Worm (Caenorhabditis elegans) whole organism, L4 larva: ENCODE data around the gene C27C12.1.

ENCODE experiments used
- D1046.2 ChIP-seq: fragments of 200-800 bp; sonication (Bioruptor generic); IDR thresholded peaks from 2 replicates; pipeline ENCODE4 v1.3.6; 2022; ENCODE audit warnings: missing genetic modification characterization, missing compliant biosample characterization
- F10B5.3 ChIP-seq: sonication (generic microtip); optimal IDR thresholded peaks from 2 replicates; lab custom pipeline; 2016; ENCODE audit warnings: mild to moderate bottlenecking, missing genetic modification characterization, missing compliant biosample characterization
- F44E2.7 ChIP-seq: fragments of 200-800 bp; sonication (Bioruptor generic); IDR thresholded peaks from 2 replicates; pipeline ENCODE4 v2.1.2; 2022; ENCODE audit warnings: missing genetic modification characterization, missing compliant biosample characterization
- F49E8.2 ChIP-seq: sonication (generic microtip); optimal IDR thresholded peaks from 2 replicates; lab custom pipeline; 2016; ENCODE audit warnings: missing compliant biosample characterization, mild to moderate bottlenecking, missing genetic modification characterization, borderline replicate concordance
- Y48G9A.11 ChIP-seq: fragments of 200-800 bp; sonication (Bioruptor generic); IDR thresholded peaks from 2 replicates; pipeline ENCODE4 v1.3.6; 2022; ENCODE audit warnings: missing genetic modification reagents, missing genetic modification characterization, missing compliant biosample characterization
- ZK337.2 ChIP-seq: fragments of 200-800 bp; sonication (Bioruptor generic); IDR thresholded peaks from 2 replicates; pipeline ENCODE4 v1.3.6; 2022; ENCODE audit warnings: missing genetic modification reagents, missing genetic modification characterization, missing compliant biosample characterization
- aly-2 ChIP-seq: sonication (generic microtip); optimal IDR thresholded peaks from 2 replicates; lab custom pipeline; 2018; ENCODE audit warnings: missing biosample characterization, missing genetic modification characterization
- arid-1 ChIP-seq: fragments of 200-800 bp; sonication (Bioruptor generic); conservative IDR thresholded peaks from 2 replicates; pipeline ENCODE4 v1.3.6; 2022; ENCODE audit warnings: missing genetic modification reagents, missing genetic modification characterization, missing compliant biosample characterization
- ces-1 ChIP-seq: fragments of 150-350 bp; sonication (generic microtip); optimal IDR thresholded peaks from 4 replicates; lab custom pipeline; 2014; ENCODE audit warnings: missing biosample characterization, missing genetic modification reagents, missing genetic modification characterization
- cey-2 ChIP-seq: sonication (generic microtip); optimal IDR thresholded peaks from 3 replicates; lab custom pipeline; 2017; ENCODE audit warnings: missing genetic modification characterization, mild to moderate bottlenecking, missing compliant biosample characterization, antibody characterized with exemption, borderline replicate concordance; ENCODE audit not compliant: insufficient read depth
- daf-8 ChIP-seq: fragments of 200-800 bp; sonication (Bioruptor generic); IDR thresholded peaks from 2 replicates; pipeline ENCODE4 v1.3.6; 2022; ENCODE audit warnings: missing genetic modification characterization, missing compliant biosample characterization
- dmd-8 ChIP-seq: fragments of 200-800 bp; sonication (Bioruptor generic); IDR thresholded peaks from 2 replicates; pipeline ENCODE4 v1.3.6; 2022; ENCODE audit warnings: missing genetic modification characterization, missing compliant biosample characterization
- dmd-9 ChIP-seq: fragments of 200-800 bp; sonication (Bioruptor generic); IDR thresholded peaks from 2 replicates; pipeline ENCODE4 v1.3.6; 2022; ENCODE audit warnings: missing genetic modification reagents, missing genetic modification characterization, missing compliant biosample characterization
- duxl-1 ChIP-seq: sonication (generic microtip); optimal IDR thresholded peaks from 2 replicates; lab custom pipeline; 2016; ENCODE audit warnings: mild to moderate bottlenecking, missing genetic modification characterization, moderate library complexity, missing compliant biosample characterization; ENCODE audit not compliant: poor library complexity
- egl-27 ChIP-seq: sonication (generic microtip); optimal IDR thresholded peaks from 3 replicates; lab custom pipeline; 2017; ENCODE audit warnings: missing biosample characterization, missing genetic modification reagents, missing genetic modification characterization
- fkh-10 ChIP-seq: fragments of 150-350 bp; optimal IDR thresholded peaks from 2 replicates; lab custom pipeline; 2014; ENCODE audit warnings: missing biosample characterization, missing genetic modification reagents, missing genetic modification characterization
- hmg-1.1 ChIP-seq: fragments of 200-800 bp; sonication (Bioruptor generic); IDR thresholded peaks from 2 replicates; pipeline ENCODE4 v1.3.6; 2022; ENCODE audit warnings: missing genetic modification reagents, missing genetic modification characterization, missing compliant biosample characterization
- lim-7 ChIP-seq: fragments of 200-800 bp; sonication (Bioruptor generic); IDR thresholded peaks from 2 replicates; pipeline ENCODE4 v1.3.6; 2022; ENCODE audit warnings: missing genetic modification characterization, missing compliant biosample characterization
- lin-15B ChIP-seq: fragments of 150-350 bp; sonication (generic microtip); optimal IDR thresholded peaks from 3 replicates; lab custom pipeline; 2014; ENCODE audit warnings: missing biosample characterization, missing genetic modification characterization
- lin-29 ChIP-seq: fragments of 200-800 bp; sonication (Bioruptor generic); IDR thresholded peaks from 2 replicates; pipeline ENCODE4 v1.3.6; 2022; ENCODE audit warnings: missing genetic modification reagents, missing genetic modification characterization, missing compliant biosample characterization
- lin-38 ChIP-seq: fragments of 200-800 bp; sonication (Bioruptor generic); IDR thresholded peaks from 2 replicates; pipeline ENCODE4 v1.3.6; 2022; ENCODE audit warnings: missing genetic modification reagents, missing genetic modification characterization, missing compliant biosample characterization
- lir-3 ChIP-seq: sonication (generic microtip); optimal IDR thresholded peaks from 2 replicates; lab custom pipeline; 2016; ENCODE audit warnings: mild to moderate bottlenecking, missing genetic modification characterization, missing compliant biosample characterization
- mdl-1 ChIP-seq, 2 experiments: fragments of 150-350 bp in 1 of 2; sonication (generic microtip) in 1 of 2; optimal IDR thresholded peaks; 2 replicates each; lab custom pipeline; 2014 to 2017; ENCODE audit warnings: missing biosample characterization in 2 of 2, missing genetic modification characterization in 2 of 2
- mxl-2 ChIP-seq: fragments of 200-800 bp; sonication (Bioruptor generic); conservative IDR thresholded peaks from 2 replicates; pipeline ENCODE4 v1.3.6; 2022; ENCODE audit warnings: missing genetic modification reagents, missing genetic modification characterization, missing compliant biosample characterization
- nhr-102 ChIP-seq: sonication (generic microtip); optimal IDR thresholded peaks from 2 replicates; lab custom pipeline; 2016; ENCODE audit warnings: mild to moderate bottlenecking, missing genetic modification characterization, moderate library complexity, missing compliant biosample characterization
- nhr-237 ChIP-seq: sonication (generic microtip); optimal IDR thresholded peaks from 2 replicates; lab custom pipeline; 2017; ENCODE audit warnings: missing biosample characterization, missing genetic modification characterization
- nhr-28 ChIP-seq: fragments of 150-350 bp; optimal IDR thresholded peaks from 2 replicates; lab custom pipeline; 2014; ENCODE audit warnings: missing biosample characterization, missing genetic modification characterization
- nhr-42 ChIP-seq: fragments of 200-800 bp; sonication (Bioruptor generic); IDR thresholded peaks from 2 replicates; pipeline ENCODE4 v1.3.6; 2022; ENCODE audit warnings: missing genetic modification characterization, missing compliant biosample characterization
- nhr-6 ChIP-seq: fragments of 150-350 bp; optimal IDR thresholded peaks from 2 replicates; lab custom pipeline; 2014; ENCODE audit warnings: missing biosample characterization, missing genetic modification characterization
- pha-4 ChIP-seq, 2 experiments: fragments of 150-350 bp in 1 of 2; fragments of 200-800 bp in 1 of 2; sonication (Bioruptor generic) in 1 of 2; IDR thresholded peaks in 1 of 2; optimal IDR thresholded peaks in 1 of 2; 2 replicates each; pipeline versions ENCODE4 v1.3.6 to Lab custom; 2014 to 2022; ENCODE audit warnings: missing genetic modification characterization in 2 of 2, missing genetic modification reagents in 2 of 2, missing biosample characterization in 1 of 2, missing compliant biosample characterization in 1 of 2
- php-3 ChIP-seq: fragments of 200-800 bp; sonication (Bioruptor generic); IDR thresholded peaks from 2 replicates; pipeline ENCODE4 v1.3.6; 2022; ENCODE audit warnings: missing genetic modification reagents, missing genetic modification characterization, missing compliant biosample characterization
- pqm-1 ChIP-seq: sonication (generic microtip); optimal IDR thresholded peaks from 2 replicates; lab custom pipeline; 2017; ENCODE audit warnings: missing biosample characterization, missing genetic modification characterization
- saeg-2 ChIP-seq: fragments of 200-800 bp; sonication (Bioruptor generic); IDR thresholded peaks from 2 replicates; pipeline ENCODE4 v1.3.6; 2022; ENCODE audit warnings: missing genetic modification reagents, missing genetic modification characterization, missing compliant biosample characterization
- snpc-4 ChIP-seq: fragments of 150-350 bp; optimal IDR thresholded peaks from 2 replicates; lab custom pipeline; 2014; ENCODE audit warnings: missing biosample characterization, missing genetic modification characterization
- spr-1 ChIP-seq: sonication (generic microtip); optimal IDR thresholded peaks from 2 replicates; lab custom pipeline; 2016; ENCODE audit warnings: mild to moderate bottlenecking, missing genetic modification characterization, missing compliant biosample characterization
- tag-97 ChIP-seq: fragments of 200-800 bp; sonication (Bioruptor generic); IDR thresholded peaks from 2 replicates; pipeline ENCODE4 v1.3.6; 2022; ENCODE audit warnings: missing genetic modification characterization, missing compliant biosample characterization
- tra-1 ChIP-seq: fragments of 200-800 bp; sonication (Bioruptor generic); IDR thresholded peaks from 2 replicates; pipeline ENCODE4 v1.3.6; 2022; ENCODE audit warnings: missing genetic modification reagents, missing genetic modification characterization, missing compliant biosample characterization
- unc-130 ChIP-seq: sonication (generic microtip); optimal IDR thresholded peaks from 2 replicates; lab custom pipeline; 2016; ENCODE audit warnings: missing genetic modification reagents, missing genetic modification characterization, missing compliant biosample characterization
- zfp-2 ChIP-seq: sonication (generic microtip); optimal IDR thresholded peaks from 2 replicates; lab custom pipeline; 2016; ENCODE audit warnings: mild to moderate bottlenecking, missing genetic modification characterization, missing compliant biosample characterization
- zip-11 ChIP-seq: fragments of 200-800 bp; sonication (Bioruptor generic); IDR thresholded peaks from 2 replicates; pipeline ENCODE4 v1.3.6; 2022; ENCODE audit warnings: missing genetic modification characterization, missing compliant biosample characterization
- zip-2 ChIP-seq: fragments of 150-350 bp; optimal IDR thresholded peaks from 2 replicates; lab custom pipeline; 2014; ENCODE audit warnings: missing biosample characterization, missing genetic modification characterization

C27C12.1 gene

DNA sequence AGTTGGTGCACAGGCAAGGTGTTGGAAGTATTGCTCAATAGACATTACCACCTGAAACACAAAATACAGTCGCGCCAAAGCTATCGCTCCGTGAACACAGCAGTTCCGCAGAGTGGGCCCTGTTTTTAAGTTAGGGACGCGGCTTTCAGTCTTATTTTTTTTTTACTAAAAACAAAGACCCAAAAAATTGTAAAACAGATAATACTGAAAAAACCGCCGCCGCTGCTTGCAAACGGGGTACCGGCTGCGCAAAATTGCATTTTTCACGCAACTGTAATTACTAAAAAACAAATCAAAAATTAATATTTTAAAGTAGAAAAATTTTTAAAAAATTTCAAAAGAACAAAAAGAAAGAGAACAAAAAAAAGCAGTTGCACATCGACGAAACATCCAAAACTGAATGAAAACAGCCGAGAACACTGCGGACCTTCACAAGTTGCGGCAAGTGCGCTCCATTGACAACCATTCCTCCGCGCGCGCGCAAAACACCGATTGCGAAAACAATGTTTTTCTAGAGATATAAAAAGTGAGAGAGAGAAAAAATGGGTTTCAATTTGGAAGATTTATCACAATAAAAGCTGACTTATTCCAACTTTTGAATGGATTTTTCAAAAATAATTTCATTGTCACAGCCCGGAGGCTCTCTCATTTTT is 19.4 kb upstream of the C27C12.1 start, which contains the start of gene F31F6.3:
Gene F31F6.3 (minus strand): TSS at position 51 of the 653 bp plus-strand sequence.
- TF ChIP-seq cey-2 (tag; lab: Kevin White, UChicago): no peak
- TF ChIP-seq nhr-237: no peak
- no peak for TF ChIP-seq php-3 (GFP tag; lab: Robert Waterston, UW)
- no peak for TF ChIP-seq hmg-1.1 (GFP tag; lab: Robert Waterston, UW)
- no peak for TF ChIP-seq dmd-8 (GFP tag; lab: Robert Waterston, UW)
- no peak for TF ChIP-seq tag-97 (GFP tag; lab: Robert Waterston, UW)
- TF ChIP-seq ZK337.2 (GFP tag; lab: Robert Waterston, UW): no peak
- no peak for TF ChIP-seq zip-11 (GFP tag; lab: Robert Waterston, UW)
- TF ChIP-seq, all 104 proteins: peak for 0

DNA sequence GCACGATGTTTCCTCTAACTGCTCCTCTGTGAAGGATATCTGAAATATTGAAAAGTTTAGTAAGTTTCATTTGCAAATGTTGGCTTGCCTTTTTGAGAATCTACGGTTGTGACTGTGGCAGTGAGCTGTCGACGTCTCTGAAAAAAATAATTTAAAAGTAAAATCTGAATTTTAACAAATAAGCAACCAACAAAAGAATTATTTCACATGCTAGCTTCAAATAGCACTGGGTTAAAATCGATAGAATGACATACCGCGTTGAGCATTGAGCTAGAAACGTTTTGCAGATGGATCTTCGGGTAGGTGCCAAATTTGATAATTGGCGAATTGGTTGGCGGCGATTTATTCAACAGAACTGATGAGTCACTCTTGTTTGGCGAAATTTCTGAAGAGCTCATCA is 18.2 kb upstream of the C27C12.1 start, which contains the start of gene F31F6.2:
Gene F31F6.2 (minus strand): TSS at position 101 of the 400 bp plus-strand sequence.
- TF ChIP-seq duxl-1 (tag; lab: Kevin White, UChicago): no peak
- TF ChIP-seq lin-38: no peak
- no peak for TF ChIP-seq lir-3 (tag; lab: Kevin White, UChicago)
- no peak for TF ChIP-seq mdl-1 (tag; optimal IDR thresholded peaks at IDR 0.05; lab: Kevin White, UChicago)
- no peak for TF ChIP-seq zfp-2 (tag; lab: Kevin White, UChicago)
- TF ChIP-seq nhr-6: no peak
- no peak for TF ChIP-seq lin-15B (tag; lab: Kevin White, UChicago)
- TF ChIP-seq nhr-42 (GFP tag; lab: Robert Waterston, UW): no peak
- no peak for TF ChIP-seq saeg-2 (GFP tag; lab: Robert Waterston, UW)
- no peak for TF ChIP-seq mxl-2 (GFP tag; lab: Robert Waterston, UW)
- no peak for TF ChIP-seq F10B5.3 (tag; lab: Kevin White, UChicago)
- no peak for TF ChIP-seq pqm-1 (tag; lab: Kevin White, UChicago)
- no peak for TF ChIP-seq lin-29
- TF ChIP-seq snpc-4 (tag; lab: Kevin White, UChicago): no peak
- no peak for TF ChIP-seq zip-2
- no peak for TF ChIP-seq tra-1 (GFP tag; lab: Robert Waterston, UW)
- TF ChIP-seq nhr-102 (tag; lab: Kevin White, UChicago): no peak

DNA sequence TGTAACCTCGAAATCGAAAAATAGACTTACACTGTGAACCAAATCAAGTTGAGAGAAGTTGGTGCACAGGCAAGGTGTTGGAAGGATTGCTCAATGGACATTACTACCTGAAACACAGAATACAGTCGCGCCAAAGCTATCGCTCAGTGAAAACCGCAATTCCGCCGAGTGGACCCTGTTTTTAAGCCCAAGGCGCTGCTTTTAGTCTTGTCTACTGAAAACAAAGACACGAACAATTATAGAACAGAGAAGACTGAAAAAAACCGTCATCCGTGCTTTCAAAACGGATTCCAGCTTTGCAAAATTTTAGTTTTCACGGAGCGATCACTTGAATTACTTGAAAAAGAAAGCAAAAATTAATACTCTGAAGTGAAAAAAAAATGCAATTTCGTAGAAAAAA is 14.6 kb upstream of the C27C12.1 start, which contains the start of gene F31F6.1:
Gene F31F6.1 (minus strand): TSS at position 101 of the 400 bp plus-strand sequence.
- TF ChIP-seq daf-8 (GFP tag; lab: Robert Waterston, UW) (no peak), Y48G9A.11 (GFP tag; lab: Robert Waterston, UW) (no peak), aly-2 (no peak)

DNA sequence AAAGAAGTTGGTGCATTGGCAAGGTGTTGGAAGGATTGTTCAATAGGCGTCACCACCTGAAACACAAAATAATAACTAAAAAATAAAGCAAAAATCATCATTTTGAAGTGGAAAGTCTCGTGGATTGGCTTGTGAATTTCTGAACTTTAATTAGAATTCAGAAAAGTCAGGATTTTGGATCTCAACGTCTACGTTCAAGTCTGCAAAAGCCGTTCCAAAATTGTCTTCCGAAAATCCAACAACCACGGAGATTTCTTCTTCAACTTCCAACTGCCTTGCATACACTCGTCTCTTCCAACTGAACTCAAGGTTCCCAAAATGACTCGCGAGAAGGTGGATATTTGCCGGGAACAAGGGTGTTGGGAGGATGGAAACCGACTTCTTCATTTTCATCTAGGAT is 12.2 kb upstream of the C27C12.1 start, which contains the start of gene C27C12.3:
Gene C27C12.3 (minus strand): TSS at position 101 of the 400 bp plus-strand sequence.
- TF ChIP-seq nhr-28 (no peak), fkh-10 (GFP tag; lab: Kevin White, UChicago) (no peak), pha-4 (GFP tag; IDR thresholded peaks at IDR 0.05; lab: Robert Waterston, UW) (no peak), pha-4 (tag; optimal IDR thresholded peaks at IDR 0.05; lab: Kevin White, UChicago) (no peak), F49E8.2 (tag; lab: Kevin White, UChicago) (no peak), zip-11 (GFP tag; lab: Robert Waterston, UW) (no peak), spr-1 (no peak), lim-7 (GFP tag; lab: Robert Waterston, UW) (no peak), duxl-1 (tag; lab: Kevin White, UChicago) (no peak), ces-1 (no peak), D1046.2 (GFP tag; lab: Robert Waterston, UW) (no peak), F44E2.7 (GFP tag; lab: Robert Waterston, UW) (no peak), lin-15B (tag; lab: Kevin White, UChicago) (no peak), saeg-2 (GFP tag; lab: Robert Waterston, UW) (no peak), egl-27 (tag; lab: Kevin White, UChicago) (no peak), unc-130 (GFP tag; lab: Kevin White, UChicago) (no peak), dmd-9 (GFP tag; lab: Robert Waterston, UW) (no peak), arid-1 (no peak), nhr-42 (GFP tag; lab: Robert Waterston, UW) (no peak)
